Fruit fly (Drosophila melanogaster): Measurements from ENCODE around the gene CG15005.

Gene CG15005

dm6 chr3L:4177981-4178562 is 26.1 kb downstream of the CG15005 start, which contains the start of gene Teh4 (continued):
- TF ChIP-seq Trl (optimal IDR thresholded peaks at IDR 0.05) (peak in 1 of 2 experiments; percentile 22), Trl (GFP tag; optimal IDR thresholded peaks at IDR 0.05) (no peak), abd-A (tag; optimal IDR thresholded peaks at IDR 0.05) (peak; percentile 39), HLHmδ (GFP tag; optimal IDR thresholded peaks at IDR 0.05) (no peak), Xrp1 (GFP tag; IDR thresholded peaks at IDR 0.05) (no peak), Neu2 (GFP tag; optimal IDR thresholded peaks at IDR 0.05; ENCODE audit: borderline replicate concordance) (no peak), pho (GFP tag; optimal IDR thresholded peaks at IDR 0.05) (no peak), aop (GFP tag; IDR thresholded peaks at IDR 0.05) (no peak)

- TF ChIP-seq Adf1 (GFP tag; IDR thresholded peaks at IDR 0.05) (no peak), sisA (GFP tag; IDR thresholded peaks at IDR 0.05) (no peak), CG12659 (GFP tag; optimal IDR thresholded peaks at IDR 0.05) (no peak), CG7928 (GFP tag; optimal IDR thresholded peaks at IDR 0.05) (no peak), CG8388 (GFP tag; optimal IDR thresholded peaks at IDR 0.05) (no peak), Hmr (GFP tag; optimal IDR thresholded peaks at IDR 0.05) (no peak), CG3281 (GFP tag; optimal IDR thresholded peaks at IDR 0.05) (no peak), CG11560 (tag; IDR thresholded peaks at IDR 0.05) (no peak), run (tag; optimal IDR thresholded peaks at IDR 0.05) (no peak), NfI (GFP tag; optimal IDR thresholded peaks at IDR 0.05) (no peak), CG2116 (GFP tag; optimal IDR thresholded peaks at IDR 0.05) (no peak), CG11456 (GFP tag; IDR thresholded peaks at IDR 0.05) (no peak), NFAT (GFP tag; IDR thresholded peaks at IDR 0.05) (no peak)
These were observed 30.6 kb downstream of the CG15005 start, which contains the start of gene CG18675 for dm6 chr3L:4173584-4173983. CG18675 (plus strand) TSS chr3L:4173884.

- TF ChIP-seq CG11456 (GFP tag; IDR thresholded peaks at IDR 0.05) (0 out of 3 replicates have a peak, but pooled peaks have one; percentile 59), MESR4 (GFP tag; optimal IDR thresholded peaks at IDR 0.05) (peak; percentile 97), CG2116 (GFP tag; optimal IDR thresholded peaks at IDR 0.05) (peak; percentile 62), BEAF-32 (GFP tag; optimal IDR thresholded peaks at IDR 0.05) (peak; percentile 40), Dref (GFP tag; IDR thresholded peaks at IDR 0.05) (peak; percentile 29; the same call in 1 of the 2 replicates), CG12104 (GFP tag; optimal IDR thresholded peaks at IDR 0.05) (peak; percentile 18), org-1 (GFP tag; optimal IDR thresholded peaks at IDR 0.05) (no peak), trem (tag; optimal IDR thresholded peaks at IDR 0.05) (peak; percentile 66), CG12659 (GFP tag; optimal IDR thresholded peaks at IDR 0.05) (peak; percentile 67), CoRest (tag; optimal IDR thresholded peaks at IDR 0.05) (peak; percentile 69), Rfx (GFP tag; IDR thresholded peaks at IDR 0.05) (peak; percentile 38), Nf-YB (GFP tag; optimal IDR thresholded peaks at IDR 0.05) (peak; percentile 9), row (GFP tag; IDR thresholded peaks at IDR 0.05) (peak; percentile 39; the same call in 1 of the 3 replicates), CG7556 (GFP tag; optimal IDR thresholded peaks at IDR 0.05) (no peak), fd96Cb (tag; optimal IDR thresholded peaks at IDR 0.05) (peak; percentile 14), CG2202 (tag; optimal IDR thresholded peaks at IDR 0.05) (no peak), Nf-YA (GFP tag; IDR thresholded peaks at IDR 0.05) (0 out of 2 replicates have a peak, but pooled peaks have one; percentile 8), CG10979 (tag; optimal IDR thresholded peaks at IDR 0.05) (peak; percentile 29), Hey (tag; optimal IDR thresholded peaks at IDR 0.05) (no peak), H2.0 (GFP tag; IDR thresholded peaks at IDR 0.05) (no peak), Aef1 (GFP tag; IDR thresholded peaks at IDR 0.05) (peak; percentile 52), Max (GFP tag; optimal IDR thresholded peaks at IDR 0.05) (peak; percentile 39), knrl (GFP tag; IDR thresholded peaks at IDR 0.05; ENCODE audit: partially characterized antibody) (0 out of 3 replicates have a peak, but pooled peaks have one; percentile 47), Asciz (GFP tag; optimal IDR thresholded peaks at IDR 0.05) (no peak), bbx (GFP tag; IDR thresholded peaks at IDR 0.05; ENCODE audit: partially characterized antibody) (peak; percentile 50), Sry-δ (GFP tag; optimal IDR thresholded peaks at IDR 0.05) (peak; percentile 9), Meics (GFP tag; optimal IDR thresholded peaks at IDR 0.05) (peak; percentile 52), pb (GFP tag; optimal IDR thresholded peaks at IDR 0.05) (no peak)
These were observed 34.0 kb downstream of the CG15005 start, which contains the start of gene Ero1L for dm6 chr3L:4169957-4170651. Ero1L (plus strand) TSS chr3L:4170404.
